Worm (Caenorhabditis elegans) whole organism, L4 larva: Measurements from ENCODE around the gene acox-3.

ENCODE experiments used
- F44E2.7 ChIP-seq: fragments of 200-800 bp; sonication (Bioruptor generic); IDR thresholded peaks from 2 replicates; pipeline ENCODE4 v2.1.2; 2022; ENCODE audit warnings: missing genetic modification characterization, missing compliant biosample characterization
- F49E8.2 ChIP-seq: sonication (generic microtip); optimal IDR thresholded peaks from 2 replicates; lab custom pipeline; 2016; ENCODE audit warnings: missing compliant biosample characterization, mild to moderate bottlenecking, missing genetic modification characterization, borderline replicate concordance
- T20F7.1 ChIP-seq: fragments of 200-800 bp; sonication (Bioruptor generic); optimal IDR thresholded peaks from 2 replicates; lab custom pipeline; 2018; ENCODE audit warnings: mild to moderate bottlenecking, missing genetic modification characterization, missing compliant biosample characterization
- Y105C5A.15 ChIP-seq: fragments of 200-800 bp; sonication (Bioruptor generic); IDR thresholded peaks from 2 replicates; pipeline ENCODE4 v1.3.6; 2022; ENCODE audit warnings: missing genetic modification characterization, missing compliant biosample characterization
- Y48G9A.11 ChIP-seq: fragments of 200-800 bp; sonication (Bioruptor generic); IDR thresholded peaks from 2 replicates; pipeline ENCODE4 v1.3.6; 2022; ENCODE audit warnings: missing genetic modification reagents, missing genetic modification characterization, missing compliant biosample characterization
- Y5F2A.4 ChIP-seq: fragments of 200-800 bp; sonication (Bioruptor generic); optimal IDR thresholded peaks from 2 replicates; lab custom pipeline; 2018; ENCODE audit warnings: mild to moderate bottlenecking, missing genetic modification characterization, missing compliant biosample characterization
- Y75B8A.6 ChIP-seq: fragments of 200-800 bp; sonication (Bioruptor generic); IDR thresholded peaks from 2 replicates; pipeline ENCODE4 v1.3.6; 2022; ENCODE audit warnings: missing genetic modification reagents, missing genetic modification characterization, missing compliant biosample characterization
- ama-1 ChIP-seq: fragments of 150-350 bp; optimal IDR thresholded peaks from 2 replicates; lab custom pipeline; 2014; ENCODE audit warnings: inconsistent platforms, mixed read lengths
- ceh-20 ChIP-seq: fragments of 200-800 bp; sonication (Bioruptor generic); IDR thresholded peaks from 2 replicates; pipeline ENCODE4 v1.3.6; 2022; ENCODE audit warnings: missing genetic modification reagents, missing genetic modification characterization, missing compliant biosample characterization
- ceh-32 ChIP-seq: sonication (generic microtip); optimal IDR thresholded peaks from 2 replicates; lab custom pipeline; 2016; ENCODE audit warnings: mild to moderate bottlenecking, missing genetic modification characterization, missing compliant biosample characterization; ENCODE audit not compliant: poor library complexity
- ceh-62 ChIP-seq: sonication (generic microtip); optimal IDR thresholded peaks from 2 replicates; lab custom pipeline; 2017; ENCODE audit warnings: missing biosample characterization, missing genetic modification characterization
- ceh-82 ChIP-seq: sonication (generic microtip); optimal IDR thresholded peaks from 2 replicates; lab custom pipeline; 2017; ENCODE audit warnings: missing biosample characterization, missing genetic modification characterization
- daf-16 ChIP-seq, 3 experiments: sonication (generic microtip); optimal IDR thresholded peaks; 2 replicates each; lab custom pipeline; 2016 to 2017; ENCODE audit warnings: missing genetic modification characterization in 3 of 3, missing genetic modification reagents in 3 of 3, mild to moderate bottlenecking in 2 of 3, missing compliant biosample characterization in 2 of 3, missing biosample characterization in 1 of 3, moderate library complexity in 1 of 3
- daf-19 ChIP-seq: fragments of 200-800 bp; sonication (Bioruptor generic); conservative IDR thresholded peaks from 2 replicates; pipeline ENCODE4 v1.3.6; 2022; ENCODE audit warnings: missing genetic modification characterization, missing compliant biosample characterization
- dmd-6 ChIP-seq: fragments of 200-800 bp; sonication (Bioruptor generic); IDR thresholded peaks from 2 replicates; pipeline ENCODE4 v1.3.6; 2022; ENCODE audit warnings: missing genetic modification reagents, missing genetic modification characterization, missing compliant biosample characterization
- dmd-8 ChIP-seq: fragments of 200-800 bp; sonication (Bioruptor generic); IDR thresholded peaks from 2 replicates; pipeline ENCODE4 v1.3.6; 2022; ENCODE audit warnings: missing genetic modification characterization, missing compliant biosample characterization
- duxl-1 ChIP-seq: sonication (generic microtip); optimal IDR thresholded peaks from 2 replicates; lab custom pipeline; 2016; ENCODE audit warnings: mild to moderate bottlenecking, missing genetic modification characterization, moderate library complexity, missing compliant biosample characterization; ENCODE audit not compliant: poor library complexity
- dve-1 ChIP-seq: sonication (generic microtip); optimal IDR thresholded peaks from 2 replicates; lab custom pipeline; 2017; ENCODE audit warnings: antibody characterized with exemption, mild to moderate bottlenecking, missing genetic modification characterization, missing compliant biosample characterization; ENCODE audit not compliant: insufficient read depth
- egl-43 ChIP-seq: fragments of 200-800 bp; sonication (Bioruptor generic); IDR thresholded peaks from 2 replicates; pipeline ENCODE4 v1.3.6; 2022; ENCODE audit warnings: missing genetic modification reagents, missing genetic modification characterization, missing compliant biosample characterization
- hlh-11 ChIP-seq: fragments of 200-800 bp; sonication (Bioruptor generic); optimal IDR thresholded peaks from 2 replicates; lab custom pipeline; 2018; ENCODE audit warnings: mild to moderate bottlenecking, missing genetic modification characterization, missing compliant biosample characterization
- jun-1 ChIP-seq: fragments of 150-350 bp; optimal IDR thresholded peaks from 2 replicates; lab custom pipeline; 2014; ENCODE audit warnings: missing biosample characterization, missing genetic modification reagents, missing genetic modification characterization
- lim-7 ChIP-seq: fragments of 200-800 bp; sonication (Bioruptor generic); IDR thresholded peaks from 2 replicates; pipeline ENCODE4 v1.3.6; 2022; ENCODE audit warnings: missing genetic modification characterization, missing compliant biosample characterization
- lin-13 ChIP-seq: fragments of 150-350 bp; optimal IDR thresholded peaks from 2 replicates; lab custom pipeline; 2014; ENCODE audit warnings: missing biosample characterization, missing genetic modification reagents, missing genetic modification characterization
- lin-15B ChIP-seq: fragments of 150-350 bp; sonication (generic microtip); optimal IDR thresholded peaks from 3 replicates; lab custom pipeline; 2014; ENCODE audit warnings: missing biosample characterization, missing genetic modification characterization
- lin-29 ChIP-seq: fragments of 200-800 bp; sonication (Bioruptor generic); IDR thresholded peaks from 2 replicates; pipeline ENCODE4 v1.3.6; 2022; ENCODE audit warnings: missing genetic modification reagents, missing genetic modification characterization, missing compliant biosample characterization
- lir-3 ChIP-seq: sonication (generic microtip); optimal IDR thresholded peaks from 2 replicates; lab custom pipeline; 2016; ENCODE audit warnings: mild to moderate bottlenecking, missing genetic modification characterization, missing compliant biosample characterization
- lsy-2 ChIP-seq, 2 experiments: fragments of 150-350 bp in 1 of 2; sonication (generic microtip) in 1 of 2; optimal IDR thresholded peaks; 2 replicates each; lab custom pipeline; 2014 to 2017; ENCODE audit warnings: missing biosample characterization in 2 of 2, missing genetic modification characterization in 2 of 2
- madf-5 ChIP-seq, 2 experiments: fragments of 200-800 bp; sonication (Bioruptor generic); IDR thresholded peaks; 2 replicates each; pipeline ENCODE4 v1.3.6; 2022; ENCODE audit warnings: missing compliant biosample characterization in 2 of 2, missing genetic modification characterization in 2 of 2
- mes-2 ChIP-seq: sonication (generic microtip); optimal IDR thresholded peaks from 2 replicates; lab custom pipeline; 2016; ENCODE audit warnings: missing genotype, mild to moderate bottlenecking, missing genetic modification characterization, missing compliant biosample characterization; ENCODE audit not compliant: poor library complexity, severe bottlenecking
- nhr-10 ChIP-seq: fragments of 150-350 bp; optimal IDR thresholded peaks from 2 replicates; lab custom pipeline; 2014; ENCODE audit warnings: missing biosample characterization, missing genetic modification characterization
- nhr-111 ChIP-seq: fragments of 200-800 bp; sonication (Bioruptor generic); optimal IDR thresholded peaks from 2 replicates; lab custom pipeline; 2018; ENCODE audit warnings: mild to moderate bottlenecking, missing genetic modification characterization, missing compliant biosample characterization
- nhr-25 ChIP-seq: sonication (generic microtip); optimal IDR thresholded peaks from 2 replicates; lab custom pipeline; 2017; ENCODE audit warnings: missing genetic modification characterization, mild to moderate bottlenecking, missing compliant biosample characterization, antibody characterized with exemption, moderate library complexity, borderline replicate concordance; ENCODE audit not compliant: insufficient read depth
- nhr-28 ChIP-seq: fragments of 150-350 bp; optimal IDR thresholded peaks from 2 replicates; lab custom pipeline; 2014; ENCODE audit warnings: missing biosample characterization, missing genetic modification characterization
- nhr-48 ChIP-seq: sonication (generic microtip); optimal IDR thresholded peaks from 2 replicates; lab custom pipeline; 2016; ENCODE audit warnings: mild to moderate bottlenecking, missing genetic modification characterization, missing compliant biosample characterization
- pha-4 ChIP-seq, 2 experiments: fragments of 150-350 bp in 1 of 2; fragments of 200-800 bp in 1 of 2; sonication (Bioruptor generic) in 1 of 2; IDR thresholded peaks in 1 of 2; optimal IDR thresholded peaks in 1 of 2; 2 replicates each; pipeline versions ENCODE4 v1.3.6 to Lab custom; 2014 to 2022; ENCODE audit warnings: missing genetic modification characterization in 2 of 2, missing genetic modification reagents in 2 of 2, missing biosample characterization in 1 of 2, missing compliant biosample characterization in 1 of 2
- php-3 ChIP-seq: fragments of 200-800 bp; sonication (Bioruptor generic); IDR thresholded peaks from 2 replicates; pipeline ENCODE4 v1.3.6; 2022; ENCODE audit warnings: missing genetic modification reagents, missing genetic modification characterization, missing compliant biosample characterization
- pqm-1 ChIP-seq: sonication (generic microtip); optimal IDR thresholded peaks from 2 replicates; lab custom pipeline; 2017; ENCODE audit warnings: missing biosample characterization, missing genetic modification characterization
- snpc-1.2 ChIP-seq: fragments of 200-800 bp; sonication (Bioruptor generic); IDR thresholded peaks from 2 replicates; pipeline ENCODE4 v1.3.6; 2022; ENCODE audit warnings: missing genetic modification reagents, missing genetic modification characterization, missing compliant biosample characterization
- tra-1 ChIP-seq: fragments of 200-800 bp; sonication (Bioruptor generic); IDR thresholded peaks from 2 replicates; pipeline ENCODE4 v1.3.6; 2022; ENCODE audit warnings: missing genetic modification reagents, missing genetic modification characterization, missing compliant biosample characterization
- unc-62 ChIP-seq, 3 experiments: fragments of 150-350 bp in 1 of 3; sonication (generic microtip); optimal IDR thresholded peaks in 2 of 3; peaks in 1 of 3; 1 replicate in 1 of 3; 2 replicates in 2 of 3; lab custom pipeline; 2014 to 2017; ENCODE audit warnings: missing biosample characterization in 3 of 3, missing genetic modification characterization in 3 of 3, missing genetic modification reagents in 3 of 3, missing genotype in 1 of 3
- zfp-2 ChIP-seq: sonication (generic microtip); optimal IDR thresholded peaks from 2 replicates; lab custom pipeline; 2016; ENCODE audit warnings: mild to moderate bottlenecking, missing genetic modification characterization, missing compliant biosample characterization
- zfp-3 ChIP-seq: fragments of 200-800 bp; sonication (Bioruptor generic); conservative IDR thresholded peaks from 2 replicates; pipeline ENCODE4 v1.3.6; 2022; ENCODE audit warnings: missing genetic modification reagents, missing genetic modification characterization, missing compliant biosample characterization
- zip-2 ChIP-seq: fragments of 150-350 bp; optimal IDR thresholded peaks from 2 replicates; lab custom pipeline; 2014; ENCODE audit warnings: missing biosample characterization, missing genetic modification characterization
- ztf-11 ChIP-seq: fragments of 150-350 bp; optimal IDR thresholded peaks from 2 replicates; lab custom pipeline; 2014; ENCODE audit warnings: missing biosample characterization, missing genetic modification characterization
- ztf-7 ChIP-seq: fragments of 150-350 bp; optimal IDR thresholded peaks from 2 replicates; lab custom pipeline; 2014; ENCODE audit warnings: missing biosample characterization, missing genetic modification characterization

acox-3 gene

ce11 chrIV:6213403-6213802 is 34.9 kb downstream of the acox-3 start, which contains the start of gene C49A9.5:
Gene C49A9.5 (plus strand): TSS chrIV:6213673.
- no peak for TF ChIP-seq daf-19 (GFP tag; lab: Robert Waterston, UW)
- TF ChIP-seq lin-13 = no peak
- TF ChIP-seq lsy-2 (tag; optimal IDR thresholded peaks at IDR 0.05; lab: Kevin White, UChicago) = no peak
- no peak for TF ChIP-seq daf-16 (GFP tag; optimal IDR thresholded peaks at IDR 0.05; lab: Kevin White, UChicago)
- TF ChIP-seq daf-16 (tag; optimal IDR thresholded peaks at IDR 0.05; lab: Kevin White, UChicago) = peak; percentile 65
- TF ChIP-seq lin-29 (GFP tag; lab: Robert Waterston, UW) = no peak
- TF ChIP-seq nhr-111 (GFP tag; lab: Kevin White, UChicago) = no peak
- TF ChIP-seq ztf-11 (tag; lab: Kevin White, UChicago) = no peak
- no peak for TF ChIP-seq Y105C5A.15 (GFP tag; lab: Robert Waterston, UW)
- TF ChIP-seq nhr-48 = no peak
- TF ChIP-seq lin-15B (tag; lab: Kevin White, UChicago) = no peak
- no peak for TF ChIP-seq duxl-1
- TF ChIP-seq mes-2 (tag; lab: Kevin White, UChicago) = no peak
- no peak for TF ChIP-seq Y48G9A.11
- TF ChIP-seq pqm-1 = peak; percentile 1
- no peak for TF ChIP-seq zfp-3 (GFP tag; lab: Robert Waterston, UW)
- no peak for TF ChIP-seq dmd-8 (GFP tag; lab: Robert Waterston, UW)
- no peak for TF ChIP-seq ztf-7 (tag; lab: Kevin White, UChicago)
- TF ChIP-seq php-3 (GFP tag; lab: Robert Waterston, UW) = peak; percentile 93
- no peak for TF ChIP-seq F49E8.2 (tag; lab: Kevin White, UChicago)
- TF ChIP-seq pha-4 (GFP tag; IDR thresholded peaks at IDR 0.05; lab: Robert Waterston, UW) = no peak
- no peak for TF ChIP-seq pha-4 (tag; optimal IDR thresholded peaks at IDR 0.05; lab: Kevin White, UChicago)
- TF ChIP-seq F44E2.7 (GFP tag; lab: Robert Waterston, UW) = no peak
- no peak for TF ChIP-seq ceh-82
- no peak for TF ChIP-seq egl-43 (GFP tag; lab: Robert Waterston, UW)
- TF ChIP-seq zip-2 (tag; lab: Kevin White, UChicago) = no peak
- TF ChIP-seq ceh-32 (tag; lab: Kevin White, UChicago) = no peak
- TF ChIP-seq lir-3 (tag; lab: Kevin White, UChicago) = no peak
- peak; percentile 5 for TF ChIP-seq dve-1 (tag; lab: Kevin White, UChicago)
- no peak for TF ChIP-seq ama-1 (lab: Kevin White, UChicago)
- TF ChIP-seq Y5F2A.4 = no peak
- TF ChIP-seq, all 104 proteins: peak for 4

DNA sequence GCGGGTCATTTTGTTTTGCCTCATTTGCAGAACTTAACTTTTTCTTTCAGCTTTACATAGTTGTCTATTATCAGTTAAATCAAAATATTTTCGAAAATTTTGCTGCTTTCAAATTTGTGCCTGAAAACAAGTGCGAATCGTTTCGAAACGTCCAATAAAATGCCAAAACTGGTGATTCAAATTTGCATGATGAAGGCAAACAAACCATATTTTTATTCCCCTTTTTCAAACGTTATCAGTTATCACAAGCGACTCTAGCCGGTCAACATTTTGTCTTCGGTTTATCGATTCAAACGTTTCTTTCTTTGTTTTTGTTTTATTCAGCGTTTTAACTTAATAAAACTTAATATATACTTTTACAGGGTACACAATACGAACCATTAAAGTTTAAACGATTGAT is 37.7 kb downstream of the acox-3 start, which contains the start of the genes ugt-24 and C49A9.6:
Gene ugt-24 (minus strand): TSS at position 147 of the 400 bp plus-strand sequence.
Gene C49A9.6 (plus strand): TSS at position 363 of the 400 bp plus-strand sequence.
- TF ChIP-seq zfp-2 = no peak
- no peak for TF ChIP-seq lsy-2 (tag; optimal IDR thresholded peaks at IDR 0.05; lab: Kevin White, UChicago)
- no peak for TF ChIP-seq lin-15B (tag; lab: Kevin White, UChicago)
- TF ChIP-seq php-3 (GFP tag; lab: Robert Waterston, UW) = 0 out of 2 replicates have a peak, but pooled peaks have one; percentile 28
- no peak for TF ChIP-seq ceh-82
- no peak for TF ChIP-seq Y75B8A.6 (GFP tag; lab: Robert Waterston, UW)
- no peak for TF ChIP-seq nhr-10 (tag; lab: Kevin White, UChicago)
- no peak for TF ChIP-seq lim-7
- TF ChIP-seq zip-2 (tag; lab: Kevin White, UChicago) = no peak
- no peak for TF ChIP-seq snpc-1.2 (GFP tag; lab: Robert Waterston, UW)
- no peak for TF ChIP-seq T20F7.1 (GFP tag; lab: Kevin White, UChicago)
- TF ChIP-seq lin-13 = no peak
- TF ChIP-seq F49E8.2 (tag; lab: Kevin White, UChicago) = no peak
- no peak for TF ChIP-seq F44E2.7 (GFP tag; lab: Robert Waterston, UW)
- TF ChIP-seq Y105C5A.15 (GFP tag; lab: Robert Waterston, UW) = no peak
- TF ChIP-seq hlh-11 = peak; percentile 52
- no peak for TF ChIP-seq ceh-20 (GFP tag; lab: Robert Waterston, UW)
- no peak for TF ChIP-seq tra-1
- no peak for TF ChIP-seq unc-62 (GFP tag; optimal IDR thresholded peaks at IDR 0.05 in 1 of 2; lab: Kevin White, UChicago)
- no peak for TF ChIP-seq unc-62 (tag; optimal IDR thresholded peaks at IDR 0.05; lab: Kevin White, UChicago)
- peak; percentile 22; the same call in 1 of the 2 replicates for TF ChIP-seq dmd-6 (GFP tag; lab: Robert Waterston, UW)
- TF ChIP-seq madf-5 (GFP tag; IDR thresholded peaks at IDR 0.05; lab: Robert Waterston, UW) = no peak
- peak; percentile 36 for TF ChIP-seq nhr-28 (tag; lab: Kevin White, UChicago)
- TF ChIP-seq ceh-62 = no peak
- no peak for TF ChIP-seq nhr-111 (GFP tag; lab: Kevin White, UChicago)
- no peak for TF ChIP-seq ceh-32 (tag; lab: Kevin White, UChicago)
- TF ChIP-seq daf-16 (GFP tag; optimal IDR thresholded peaks at IDR 0.05; lab: Kevin White, UChicago) = no peak
- peak; percentile 96 for TF ChIP-seq daf-16 (tag; optimal IDR thresholded peaks at IDR 0.05; lab: Kevin White, UChicago)
- TF ChIP-seq mes-2 (tag; lab: Kevin White, UChicago) = no peak
- TF ChIP-seq pqm-1 = peak; percentile 78
- TF ChIP-seq jun-1 = no peak
- no peak for TF ChIP-seq nhr-25 (tag; lab: Kevin White, UChicago)
